Worm (Caenorhabditis elegans): ENCODE results near the gene acr-20.

acr-20 gene

ce11 chrII:14349356-14349923 lies 28.3 kb downstream of the acr-20 start, which contains the start of the genes Y54G11A.17, lin-7 and elof-1 (continued):
- TF ChIP-seq ceh-90 (tag; optimal IDR thresholded peaks at IDR 0.05) (peak; percentile 18), C16A3.4 (tag; optimal IDR thresholded peaks at IDR 0.05) (peak; percentile 96), mab-9 (GFP tag; IDR thresholded peaks at IDR 0.05) (no peak; the same call in 1 of the 2 replicates), nhr-71 (tag; optimal IDR thresholded peaks at IDR 0.05) (peak; percentile 90), unc-130 (tag; optimal IDR thresholded peaks at IDR 0.05) (peak; percentile 99), aha-1 (tag; optimal IDR thresholded peaks at IDR 0.05) (peak; percentile 12), rnt-1 (tag; optimal IDR thresholded peaks at IDR 0.05) (peak; percentile 87), zag-1 (tag; optimal IDR thresholded peaks at IDR 0.05) (no peak), lin-39 (tag; optimal IDR thresholded peaks at IDR 0.05) (peak; percentile 49), xbp-1 (tag; optimal IDR thresholded peaks at IDR 0.05) (peak; percentile 85), lin-15B (tag; optimal IDR thresholded peaks at IDR 0.05) (peak; percentile 86), unc-86 (tag; optimal IDR thresholded peaks at IDR 0.05) (peak; percentile 77), ets-5 (GFP tag; IDR thresholded peaks at IDR 0.05) (no peak), efl-1 (optimal IDR thresholded peaks at IDR 0.05) (peak; percentile 91 to 93), efl-1 (GFP tag; optimal IDR thresholded peaks at IDR 0.05 in 1 of 2) (peak; percentile 88 to 98), fos-1 (tag; optimal IDR thresholded peaks at IDR 0.05) (peak; percentile 86), egl-13 (tag; optimal IDR thresholded peaks at IDR 0.05) (peak; percentile 52), unc-62 (GFP tag; optimal IDR thresholded peaks at IDR 0.05) (no peak), fkh-8 (tag; optimal IDR thresholded peaks at IDR 0.05) (peak; percentile 92), irx-1 (tag; optimal IDR thresholded peaks at IDR 0.05) (peak; percentile 70), nhr-12 (tag; optimal IDR thresholded peaks at IDR 0.05) (no peak), ztf-4 (tag; optimal IDR thresholded peaks at IDR 0.05) (peak; percentile 44), C04F5.9 (tag; optimal IDR thresholded peaks at IDR 0.05) (peak; percentile 55), ceh-63 (GFP tag; optimal IDR thresholded peaks at IDR 0.05) (no peak), elt-2 (tag; optimal IDR thresholded peaks at IDR 0.05) (no peak), ceh-82 (tag; optimal IDR thresholded peaks at IDR 0.05) (peak; percentile 82 to 96 (median 86)), ztf-11 (tag; optimal IDR thresholded peaks at IDR 0.05) (peak in 1 of 2 experiments; percentile 60), ces-1 (GFP tag; optimal IDR thresholded peaks at IDR 0.05) (no peak), snpc-4 (tag; optimal IDR thresholded peaks at IDR 0.05) (peak; percentile 88), nhr-20 (tag; optimal IDR thresholded peaks at IDR 0.05) (peak; percentile 81), Y116A8C.19 (tag; optimal IDR thresholded peaks at IDR 0.05; ENCODE audit: borderline replicate concordance) (no peak), lin-13 (GFP tag; optimal IDR thresholded peaks at IDR 0.05) (peak; percentile 86), zip-4 (GFP tag; optimal IDR thresholded peaks at IDR 0.05) (peak; percentile 61), skn-1 (tag; optimal IDR thresholded peaks at IDR 0.05) (peak; percentile 93), pqm-1 (tag; optimal IDR thresholded peaks at IDR 0.05) (peak; percentile 14), vab-15 (tag; optimal IDR thresholded peaks at IDR 0.05) (peak; percentile 96), C34B4.2 (tag; optimal IDR thresholded peaks at IDR 0.05) (no peak), fkh-10 (GFP tag; optimal IDR thresholded peaks at IDR 0.05) (peak; percentile 68), tlp-1 (tag; optimal IDR thresholded peaks at IDR 0.05) (no peak), pag-3 (tag; optimal IDR thresholded peaks at IDR 0.05; ENCODE audit: borderline replicate concordance, insufficient read depth) (peak; percentile 15), isw-1 (GFP tag; IDR thresholded peaks at IDR 0.05) (peak; percentile 84), nhr-84 (tag; optimal IDR thresholded peaks at IDR 0.05) (no peak), ceh-8 (GFP tag; optimal IDR thresholded peaks at IDR 0.05) (peak; percentile 25), dsc-1 (tag; optimal IDR thresholded peaks at IDR 0.05) (peak; percentile 68), mep-1 (tag; optimal IDR thresholded peaks at IDR 0.05) (peak; percentile 97), nhr-11 (tag; optimal IDR thresholded peaks at IDR 0.05) (no peak), nhr-90 (tag; optimal IDR thresholded peaks at IDR 0.05; ENCODE audit: poor library complexity) (peak; percentile 73), nhr-77 (tag; optimal IDR thresholded peaks at IDR 0.05) (peak; percentile 97), elt-3 (tag; optimal IDR thresholded peaks at IDR 0.05) (peak in 2 of 6 experiments; percentile 69 to 87), nhr-237 (tag; optimal IDR thresholded peaks at IDR 0.05) (peak; percentile 36), nhr-76 (tag; optimal IDR thresholded peaks at IDR 0.05) (no peak), unc-98 (GFP tag; IDR thresholded peaks at IDR 0.05) (no peak), hlh-17 (GFP tag; optimal IDR thresholded peaks at IDR 0.05; ENCODE audit: borderline replicate concordance) (no peak)
